Fruit fly (Drosophila melanogaster) whole organism, prepupa: ENCODE measurements around the gene Mal-B1.

Source experiments
- CG10669 ChIP-seq: fragments of 200-800 bp; sonication (Bioruptor generic); optimal IDR thresholded peaks from 3 replicates; lab custom pipeline; 2018; ENCODE audit warnings: missing biosample characterization, mild to moderate bottlenecking, missing genetic modification characterization, moderate library complexity
- CG11294 ChIP-seq: fragments of 200-800 bp; sonication (Bioruptor generic); IDR thresholded peaks from 2 replicates; pipeline ENCODE4 v1.3.6; 2022; ENCODE audit warnings: missing biosample characterization, missing genetic modification characterization
- CG11762 ChIP-seq: fragments of 200-800 bp; sonication (Bioruptor generic); optimal IDR thresholded peaks from 3 replicates; lab custom pipeline; 2016; ENCODE audit warnings: missing biosample characterization, missing genetic modification characterization; ENCODE audit not compliant: insufficient read depth
- CG11902 ChIP-seq: fragments of 200-800 bp; sonication (Bioruptor generic); optimal IDR thresholded peaks from 3 replicates; lab custom pipeline; 2016; ENCODE audit warnings: missing biosample characterization, missing genetic modification characterization
- CG15336 ChIP-seq: fragments of 200-800 bp; sonication (Bioruptor generic); IDR thresholded peaks from 2 replicates; pipeline ENCODE4 v1.3.6; 2022; ENCODE audit warnings: missing biosample characterization, missing genetic modification characterization
- CG32006 ChIP-seq: fragments of 200-800 bp; sonication (Bioruptor generic); optimal IDR thresholded peaks from 3 replicates; lab custom pipeline; 2017; ENCODE audit warnings: missing biosample characterization, mild to moderate bottlenecking, missing genetic modification characterization
- CG6276 ChIP-seq: fragments of 200-800 bp; sonication (Bioruptor generic); optimal IDR thresholded peaks from 2 replicates; lab custom pipeline; 2017; ENCODE audit warnings: missing biosample characterization, mild to moderate bottlenecking, missing genetic modification characterization
- CG6792 ChIP-seq: fragments of 200-800 bp; sonication (Bioruptor generic); optimal IDR thresholded peaks from 3 replicates; lab custom pipeline; 2016; ENCODE audit warnings: missing biosample characterization, missing genetic modification characterization
- CG6808 ChIP-seq: fragments of 200-800 bp; sonication (Bioruptor generic); optimal IDR thresholded peaks from 3 replicates; lab custom pipeline; 2017; ENCODE audit warnings: missing biosample characterization, missing genetic modification characterization, mild to moderate bottlenecking, moderate library complexity, missing genetic modification reagents
- CG6854 ChIP-seq: fragments of 200-800 bp; sonication (Bioruptor generic); optimal IDR thresholded peaks from 2 replicates; lab custom pipeline; 2017; ENCODE audit warnings: missing biosample characterization, mild to moderate bottlenecking, missing genetic modification characterization
- CG7368 ChIP-seq: fragments of 200-800 bp; sonication (Bioruptor generic); optimal IDR thresholded peaks from 3 replicates; lab custom pipeline; 2016; ENCODE audit warnings: missing biosample characterization, missing genetic modification characterization
- CG8119 ChIP-seq: fragments of 200-800 bp; sonication (Bioruptor generic); IDR thresholded peaks from 3 replicates; pipeline ENCODE4 v1.3.6; 2022; ENCODE audit warnings: missing biosample characterization, missing genetic modification characterization
- CG8319 ChIP-seq: fragments of 200-800 bp; sonication (Bioruptor generic); optimal IDR thresholded peaks from 3 replicates; lab custom pipeline; 2016; ENCODE audit warnings: missing biosample characterization, missing genetic modification characterization
- Eip78C ChIP-seq: fragments of 200-800 bp; sonication (Bioruptor generic); peaks from one replicate; lab custom pipeline; 2016; ENCODE audit warnings: missing biosample characterization, missing genetic modification characterization
- Hr4 ChIP-seq: fragments of 200-800 bp; sonication (Bioruptor generic); optimal IDR thresholded peaks from 3 replicates; lab custom pipeline; 2016; ENCODE audit warnings: missing biosample characterization, missing genetic modification characterization
- Lpt ChIP-seq: fragments of 200-800 bp; sonication (Bioruptor generic); optimal IDR thresholded peaks from 3 replicates; lab custom pipeline; 2016; ENCODE audit warnings: missing biosample characterization, missing genetic modification characterization
- Met ChIP-seq: fragments of 200-800 bp; sonication (Bioruptor generic); optimal IDR thresholded peaks from 3 replicates; lab custom pipeline; 2016; ENCODE audit warnings: missing biosample characterization, missing genetic modification characterization
- OdsH ChIP-seq: fragments of 200-800 bp; sonication (Bioruptor generic); optimal IDR thresholded peaks from 3 replicates; lab custom pipeline; 2016; ENCODE audit warnings: missing biosample characterization, missing genetic modification characterization
- Smox ChIP-seq: fragments of 200-800 bp; sonication (Bioruptor generic); optimal IDR thresholded peaks from 3 replicates; lab custom pipeline; 2016; ENCODE audit warnings: missing biosample characterization, missing genetic modification characterization
- Sox15 ChIP-seq: fragments of 200-800 bp; sonication (Bioruptor generic); optimal IDR thresholded peaks from 3 replicates; lab custom pipeline; 2016; ENCODE audit warnings: missing biosample characterization, missing genetic modification characterization
- acj6 ChIP-seq: fragments of 200-800 bp; sonication (Bioruptor generic); optimal IDR thresholded peaks from 3 replicates; lab custom pipeline; 2016; ENCODE audit warnings: missing biosample characterization, missing genetic modification characterization
- cyc ChIP-seq: fragments of 200-800 bp; sonication (Bioruptor generic); optimal IDR thresholded peaks from 3 replicates; lab custom pipeline; 2016; ENCODE audit warnings: missing biosample characterization, missing genetic modification characterization
- dac ChIP-seq: fragments of 200-800 bp; sonication (Bioruptor generic); optimal IDR thresholded peaks from 2 replicates; lab custom pipeline; 2017; ENCODE audit warnings: missing biosample characterization, mild to moderate bottlenecking, missing genetic modification characterization
- esn ChIP-seq: fragments of 200-800 bp; sonication (Bioruptor generic); optimal IDR thresholded peaks from 2 replicates; lab custom pipeline; 2016; ENCODE audit warnings: missing biosample characterization, mild to moderate bottlenecking, missing genetic modification characterization, moderate library complexity
- fd85E ChIP-seq: fragments of 200-800 bp; sonication (Bioruptor generic); optimal IDR thresholded peaks from 3 replicates; lab custom pipeline; 2016; ENCODE audit warnings: missing biosample characterization, missing genetic modification characterization
- fkh ChIP-seq: fragments of 200-800 bp; sonication (Bioruptor generic); optimal IDR thresholded peaks from 3 replicates; lab custom pipeline; 2017; ENCODE audit warnings: missing biosample characterization, mild to moderate bottlenecking, missing genetic modification characterization, moderate library complexity
- spab ChIP-seq: fragments of 200-800 bp; sonication (Bioruptor generic); optimal IDR thresholded peaks from 2 replicates; lab custom pipeline; 2017; ENCODE audit warnings: missing biosample characterization, mild to moderate bottlenecking, missing genetic modification characterization, missing genetic modification reagents
- svp ChIP-seq: fragments of 200-800 bp; sonication (Bioruptor generic); peaks from one replicate; lab custom pipeline; 2016; ENCODE audit warnings: missing biosample characterization, missing genetic modification characterization
- vri ChIP-seq: fragments of 200-800 bp; sonication (Bioruptor generic); optimal IDR thresholded peaks from 3 replicates; lab custom pipeline; 2016; ENCODE audit warnings: missing biosample characterization, mild to moderate bottlenecking, missing genetic modification characterization

Mal-B1 gene

dm6 chr2L:11834308-11834707 is 12.7 kb upstream of the Mal-B1 start, which contains the start of gene CG45012:
TSS of gene CG45012 (plus strand) at chr2L:11834608.
- TF ChIP-seq CG6808 (GFP tag; lab: Kevin White, UChicago) (no peak), CG7368 (GFP tag; lab: Kevin White, UChicago) (no peak), Eip78C (GFP tag; lab: Kevin White, UChicago) (no peak), Lpt (GFP tag; lab: Kevin White, UChicago) (no peak), esn (GFP tag; lab: Kevin White, UChicago) (no peak), acj6 (no peak), spab (GFP tag; lab: Kevin White, UChicago) (no peak), CG32006 (GFP tag; lab: Kevin White, UChicago) (no peak)

dm6 chr2L:11836943-11837342 is 10.1 kb upstream of the Mal-B1 start, which contains the start of gene Sfp33A4:
TSS of gene Sfp33A4 (plus strand) at chr2L:11837243.
- TF ChIP-seq CG6276 (GFP tag; lab: Kevin White, UChicago) (no peak), CG11902 (GFP tag; lab: Kevin White, UChicago) (no peak), acj6 (no peak), Hr4 (no peak)
- TF ChIP-seq, all 60 proteins: peak for 0

- TF ChIP-seq OdsH (GFP tag; lab: Kevin White, UChicago) (no peak), CG8119 (no peak), fkh (GFP tag; lab: Kevin White, UChicago) (no peak), CG8319 (GFP tag; lab: Kevin White, UChicago) (no peak), CG6854 (GFP tag; lab: Kevin White, UChicago) (no peak), CG11762 (GFP tag; lab: Kevin White, UChicago) (no peak)
- TF ChIP-seq, all 60 proteins: peak for 0
These were observed 9.6 kb upstream of the Mal-B1 start, which contains the start of gene Sfp33A2 for dm6 chr2L:11837413-11837812. TSS of gene Sfp33A2 (plus strand) at chr2L:11837713.

dm6 chr2L:11839612-11840011 is 7.4 kb upstream of the Mal-B1 start, which contains the start of gene Sfp33A3:
TSS of gene Sfp33A3 (plus strand) at chr2L:11839912.
- TF ChIP-seq Eip78C (GFP tag; lab: Kevin White, UChicago) = no peak
- no peak for TF ChIP-seq CG11902 (GFP tag; lab: Kevin White, UChicago)
- no peak for TF ChIP-seq CG32006 (GFP tag; lab: Kevin White, UChicago)
- no peak for TF ChIP-seq Sox15 (GFP tag; lab: Kevin White, UChicago)

dm6 chr2L:11840391-11840790 is 6.6 kb upstream of the Mal-B1 start, which contains the start of gene CG31704:
TSS of gene CG31704 (plus strand) at chr2L:11840691.
- TF ChIP-seq svp (no peak), CG10669 (GFP tag; lab: Kevin White, UChicago) (no peak), vri (GFP tag; lab: Kevin White, UChicago) (no peak), CG32006 (GFP tag; lab: Kevin White, UChicago) (no peak), CG11902 (GFP tag; lab: Kevin White, UChicago) (no peak), fd85E (GFP tag; lab: Kevin White, UChicago) (no peak)

dm6 chr2L:11841538-11841937 is 5.5 kb upstream of the Mal-B1 start:
- TF ChIP-seq CG11294 (no peak), dac (GFP tag; lab: Kevin White, UChicago) (no peak), Smox (GFP tag; lab: Kevin White, UChicago) (peak; percentile 3), Met (GFP tag; lab: Kevin White, UChicago) (peak; percentile 13), svp (peak; percentile 51)

dm6 chr2L:11842291-11843187 is 4.5 kb upstream of the Mal-B1 start, which contains the start of the genes CG44008, CG14933, CG46426 and CG42486:
TSS of gene CG44008 (minus strand) at chr2L:11842445.
TSS of gene CG14933 (plus strand) at chr2L:11842828.
TSS of gene CG46426 (plus strand) at chr2L:11842828.
TSS of gene CG42486 (plus strand) at chr2L:11843137.
- TF ChIP-seq fkh (GFP tag; lab: Kevin White, UChicago) = peak; percentile 60
- TF ChIP-seq CG6792 = no peak
- TF ChIP-seq CG15336 (GFP tag; lab: Robert Waterston, UW) = no peak
- no peak for TF ChIP-seq cyc (GFP tag; lab: Kevin White, UChicago)
- TF ChIP-seq vri (GFP tag; lab: Kevin White, UChicago) = peak; percentile 17
